Worm (Caenorhabditis elegans) whole organism, L2 larva: ENCODE measurements around the gene Y45G5AL.1.
A peak's percentile ranks its signal among the peaks of the same experiment; 100 is the strongest.

Experiments
- C34F6.9 ChIP-seq: fragments of 150-350 bp; optimal IDR thresholded peaks from 2 replicates; lab custom pipeline; 2014; ENCODE audit warnings: missing biosample characterization, missing genetic modification characterization
- F13H6.1 ChIP-seq: sonication (generic microtip); optimal IDR thresholded peaks from 2 replicates; lab custom pipeline; 2016; ENCODE audit warnings: missing genetic modification characterization, missing compliant biosample characterization
- R02D3.7 ChIP-seq: fragments of 150-350 bp; optimal IDR thresholded peaks from 2 replicates; lab custom pipeline; 2014; ENCODE audit warnings: missing biosample characterization, missing genetic modification characterization
- Y55F3AM.14 ChIP-seq: fragments of 200-800 bp; sonication (Bioruptor generic); optimal IDR thresholded peaks from 2 replicates; lab custom pipeline; 2018; ENCODE audit warnings: mild to moderate bottlenecking, missing genetic modification characterization, missing compliant biosample characterization
- ZK546.5 ChIP-seq: sonication (generic microtip); optimal IDR thresholded peaks from 2 replicates; lab custom pipeline; 2017; ENCODE audit warnings: missing biosample characterization, missing genetic modification characterization
- alr-1 ChIP-seq: fragments of 150-350 bp; optimal IDR thresholded peaks from 2 replicates; lab custom pipeline; 2014; ENCODE audit warnings: missing biosample characterization, missing genetic modification characterization
- ama-1 ChIP-seq: fragments of 150-350 bp; optimal IDR thresholded peaks from 2 replicates; lab custom pipeline; 2018; ENCODE audit warnings: inconsistent platforms
- blmp-1 ChIP-seq: sonication (generic microtip); optimal IDR thresholded peaks from 2 replicates; lab custom pipeline; 2017; ENCODE audit warnings: missing genetic modification characterization, mild to moderate bottlenecking, missing compliant biosample characterization, antibody characterized with exemption, moderate library complexity; ENCODE audit not compliant: insufficient read depth
- ceh-16 ChIP-seq: fragments of 150-350 bp; optimal IDR thresholded peaks from 2 replicates; lab custom pipeline; 2014; ENCODE audit warnings: missing biosample characterization, missing genetic modification characterization
- ceh-82 ChIP-seq: fragments of 150-350 bp; optimal IDR thresholded peaks from 2 replicates; lab custom pipeline; 2014; ENCODE audit warnings: missing biosample characterization, missing genetic modification characterization
- crh-2 ChIP-seq: sonication (generic microtip); optimal IDR thresholded peaks from 2 replicates; lab custom pipeline; 2017; ENCODE audit warnings: missing biosample characterization, missing genetic modification characterization
- dmd-4 ChIP-seq: sonication (generic microtip); optimal IDR thresholded peaks from 2 replicates; lab custom pipeline; 2017; ENCODE audit warnings: missing biosample characterization, missing genetic modification characterization
- egl-27 ChIP-seq: sonication (generic microtip); optimal IDR thresholded peaks from 3 replicates; lab custom pipeline; 2017; ENCODE audit warnings: missing biosample characterization, missing genetic modification reagents, missing genetic modification characterization
- elt-1 ChIP-seq: fragments of 150-350 bp; optimal IDR thresholded peaks from 2 replicates; lab custom pipeline; 2014; ENCODE audit warnings: missing biosample characterization, missing genetic modification characterization
- elt-3 ChIP-seq: sonication (generic microtip); optimal IDR thresholded peaks from 2 replicates; lab custom pipeline; 2017; ENCODE audit warnings: missing biosample characterization, missing genetic modification characterization
- fos-1 ChIP-seq: fragments of 150-350 bp; optimal IDR thresholded peaks from 2 replicates; lab custom pipeline; 2014; ENCODE audit warnings: missing biosample characterization, missing genetic modification characterization
- gmeb-1 ChIP-seq: fragments of 150-350 bp; optimal IDR thresholded peaks from 2 replicates; lab custom pipeline; 2014; ENCODE audit warnings: missing biosample characterization, missing genetic modification characterization
- lin-11 ChIP-seq: fragments of 150-350 bp; sonication (generic microtip); optimal IDR thresholded peaks from 2 replicates; lab custom pipeline; 2014; ENCODE audit warnings: missing biosample characterization, missing genetic modification characterization, inconsistent platforms, mixed read lengths
- lin-13 ChIP-seq: fragments of 150-350 bp; optimal IDR thresholded peaks from 2 replicates; lab custom pipeline; 2014; ENCODE audit warnings: missing biosample characterization, missing genetic modification reagents, missing genetic modification characterization
- lin-39 ChIP-seq: fragments of 150-350 bp; optimal IDR thresholded peaks from 2 replicates; lab custom pipeline; 2014; ENCODE audit warnings: missing biosample characterization, missing genetic modification reagents, missing genetic modification characterization
- lsy-2 ChIP-seq, 2 experiments: fragments of 150-350 bp in 1 of 2; sonication (generic microtip) in 1 of 2; optimal IDR thresholded peaks; 2 replicates each; lab custom pipeline; 2014 to 2017; ENCODE audit warnings: missing biosample characterization in 2 of 2, missing genetic modification characterization in 2 of 2
- mab-5 ChIP-seq: fragments of 150-350 bp; optimal IDR thresholded peaks from 2 replicates; lab custom pipeline; 2014; ENCODE audit warnings: missing biosample characterization, missing genetic modification characterization
- mbf-1 ChIP-seq: sonication (generic microtip); optimal IDR thresholded peaks from 2 replicates; lab custom pipeline; 2017; ENCODE audit warnings: missing biosample characterization, missing genetic modification characterization
- mdl-1 ChIP-seq, 2 experiments: fragments of 150-350 bp in 1 of 2; sonication (generic microtip) in 1 of 2; optimal IDR thresholded peaks; 2 replicates each; lab custom pipeline; 2017; ENCODE audit warnings: missing biosample characterization in 2 of 2, missing genetic modification characterization in 2 of 2
- nhr-10 ChIP-seq: sonication (generic microtip); optimal IDR thresholded peaks from 2 replicates; lab custom pipeline; 2017; ENCODE audit warnings: missing biosample characterization, missing genetic modification characterization
- nhr-11 ChIP-seq: fragments of 150-350 bp; optimal IDR thresholded peaks from 2 replicates; lab custom pipeline; 2014; ENCODE audit warnings: missing biosample characterization, missing genetic modification characterization
- nhr-12 ChIP-seq: fragments of 150-350 bp; optimal IDR thresholded peaks from 2 replicates; lab custom pipeline; 2014; ENCODE audit warnings: missing biosample characterization, missing genetic modification characterization
- nhr-129 ChIP-seq: fragments of 150-350 bp; optimal IDR thresholded peaks from 2 replicates; lab custom pipeline; 2014; ENCODE audit warnings: missing biosample characterization, missing genetic modification characterization
- nhr-21 ChIP-seq: fragments of 150-350 bp; optimal IDR thresholded peaks from 2 replicates; lab custom pipeline; 2014; ENCODE audit warnings: missing biosample characterization, missing genetic modification characterization
- nhr-237 ChIP-seq: fragments of 150-350 bp; optimal IDR thresholded peaks from 2 replicates; lab custom pipeline; 2014; ENCODE audit warnings: missing biosample characterization, missing genetic modification characterization
- nhr-25 ChIP-seq: fragments of 150-350 bp; sonication (generic microtip); optimal IDR thresholded peaks from 3 replicates; lab custom pipeline; 2014; ENCODE audit warnings: missing biosample characterization, missing genetic modification characterization
- nhr-6 ChIP-seq: fragments of 150-350 bp; optimal IDR thresholded peaks from 2 replicates; lab custom pipeline; 2014; ENCODE audit warnings: missing biosample characterization, missing genetic modification characterization
- nhr-77 ChIP-seq: fragments of 150-350 bp; optimal IDR thresholded peaks from 2 replicates; lab custom pipeline; 2014; ENCODE audit warnings: missing biosample characterization, missing genetic modification characterization
- peb-1 ChIP-seq: fragments of 150-350 bp; optimal IDR thresholded peaks from 2 replicates; lab custom pipeline; 2014; ENCODE audit warnings: missing biosample characterization, missing genetic modification characterization
- sem-4 ChIP-seq: fragments of 150-350 bp; optimal IDR thresholded peaks from 2 replicates; lab custom pipeline; 2014; ENCODE audit warnings: missing biosample characterization, missing genetic modification reagents, missing genetic modification characterization
- skn-1 ChIP-seq: sonication (generic microtip); optimal IDR thresholded peaks from 2 replicates; lab custom pipeline; 2017; ENCODE audit warnings: missing biosample characterization, missing genetic modification characterization
- sma-3 ChIP-seq: sonication (generic microtip); optimal IDR thresholded peaks from 2 replicates; lab custom pipeline; 2016; ENCODE audit warnings: missing genetic modification reagents, missing genetic modification characterization, missing compliant biosample characterization
- sma-9 ChIP-seq, 2 experiments: fragments of 150-350 bp in 1 of 2; sonication (generic microtip) in 1 of 2; optimal IDR thresholded peaks; 2 replicates each; lab custom pipeline; 2014 to 2016; ENCODE audit warnings: missing genetic modification characterization in 2 of 2, mild to moderate bottlenecking in 1 of 2, missing biosample characterization in 1 of 2, missing compliant biosample characterization in 1 of 2, missing genetic modification reagents in 1 of 2, moderate library complexity in 1 of 2
- snpc-4 ChIP-seq: fragments of 150-350 bp; optimal IDR thresholded peaks from 2 replicates; lab custom pipeline; 2014; ENCODE audit warnings: missing biosample characterization, missing genetic modification characterization
- unc-55 ChIP-seq: fragments of 150-350 bp; sonication (generic microtip); optimal IDR thresholded peaks from 3 replicates; lab custom pipeline; 2014; ENCODE audit warnings: missing biosample characterization, missing genetic modification reagents, missing genetic modification characterization
- unc-62 ChIP-seq: fragments of 150-350 bp; optimal IDR thresholded peaks from 2 replicates; lab custom pipeline; 2014; ENCODE audit warnings: missing biosample characterization, missing genetic modification reagents, missing genetic modification characterization
- zag-1 ChIP-seq: fragments of 150-350 bp; optimal IDR thresholded peaks from 2 replicates; lab custom pipeline; 2014; ENCODE audit warnings: missing biosample characterization, missing genetic modification characterization
- ztf-1 ChIP-seq: fragments of 200-800 bp; sonication (Bioruptor generic); conservative IDR thresholded peaks from 2 replicates; pipeline ENCODE4 v1.3.6; 2022; ENCODE audit warnings: missing genetic modification characterization, missing compliant biosample characterization
- ztf-4 ChIP-seq: fragments of 150-350 bp; optimal IDR thresholded peaks from 2 replicates; lab custom pipeline; 2014; ENCODE audit warnings: missing biosample characterization, missing genetic modification characterization

Y45G5AL.1 gene

DNA sequence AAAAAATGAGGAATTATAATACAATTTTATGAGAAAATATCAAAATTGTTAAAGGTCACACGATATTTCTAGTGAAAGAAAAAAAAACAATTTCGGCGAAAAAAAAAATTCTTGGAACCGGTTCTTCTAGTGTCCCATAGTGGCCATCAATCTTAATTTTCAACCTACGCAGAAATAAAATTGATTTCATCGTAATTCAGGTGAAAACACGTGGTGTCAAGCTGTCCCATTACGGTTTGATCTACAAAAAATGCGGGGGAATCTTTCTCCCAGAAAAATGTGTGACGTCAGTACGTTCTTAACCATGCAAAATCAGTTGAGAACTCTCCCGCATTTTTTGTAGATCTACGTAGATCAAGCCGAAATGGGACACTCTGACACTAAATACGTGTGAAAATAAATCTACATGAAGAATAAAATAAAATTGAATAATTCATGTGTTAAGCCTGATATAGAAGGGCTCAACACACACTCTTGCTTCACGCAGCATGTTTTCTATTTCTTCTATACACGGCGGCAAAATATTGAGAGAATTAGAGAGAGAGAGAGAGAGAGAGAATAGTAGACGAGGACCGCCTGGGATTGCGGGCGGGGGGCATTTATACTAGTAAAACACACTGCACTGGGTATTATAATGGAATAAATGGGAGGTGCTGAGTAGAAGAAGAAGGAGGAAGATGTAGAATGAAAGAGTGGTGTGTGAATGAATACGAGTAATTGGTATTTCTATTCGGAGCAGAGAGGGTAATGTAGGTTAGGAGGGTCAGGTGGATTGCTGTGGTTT is 48.6 kb downstream of the Y45G5AL.1 start:
- TF ChIP-seq nhr-129 (tag; lab: Kevin White, UChicago) (peak; percentile 19), elt-3 (tag; lab: Kevin White, UChicago) (no peak), R02D3.7 (no peak), ztf-4 (tag; lab: Kevin White, UChicago) (no peak), egl-27 (tag; lab: Kevin White, UChicago) (no peak), unc-62 (no peak), nhr-237 (no peak), lin-13 (GFP tag; lab: Kevin White, UChicago) (no peak), skn-1 (tag; lab: Kevin White, UChicago) (no peak), fos-1 (tag; lab: Kevin White, UChicago) (no peak), gmeb-1 (tag; lab: Kevin White, UChicago) (peak; percentile 6), elt-1 (tag; lab: Kevin White, UChicago) (no peak), peb-1 (tag; lab: Kevin White, UChicago) (no peak), nhr-6 (tag; lab: Kevin White, UChicago) (no peak), dmd-4 (no peak), nhr-11 (tag; lab: Kevin White, UChicago) (no peak), ceh-82 (tag; lab: Kevin White, UChicago) (no peak), sem-4 (tag; lab: Kevin White, UChicago) (no peak), nhr-25 (peak; percentile 5), Y55F3AM.14 (GFP tag; lab: Kevin White, UChicago) (no peak), mab-5 (no peak), F13H6.1 (tag; lab: Kevin White, UChicago) (no peak), C34F6.9 (tag; lab: Kevin White, UChicago) (no peak), unc-55 (GFP tag; lab: Kevin White, UChicago) (peak; percentile 17), mdl-1 (tag; optimal IDR thresholded peaks at IDR 0.05; lab: Kevin White, UChicago) (no peak), ztf-1 (GFP tag; lab: Robert Waterston, UW) (no peak), lsy-2 (tag; optimal IDR thresholded peaks at IDR 0.05; lab: Kevin White, UChicago) (no peak), ZK546.5 (no peak), blmp-1 (tag; lab: Kevin White, UChicago) (no peak), crh-2 (tag; lab: Kevin White, UChicago) (no peak), nhr-77 (tag; lab: Kevin White, UChicago) (no peak), sma-3 (GFP tag; lab: Kevin White, UChicago) (no peak)

DNA sequence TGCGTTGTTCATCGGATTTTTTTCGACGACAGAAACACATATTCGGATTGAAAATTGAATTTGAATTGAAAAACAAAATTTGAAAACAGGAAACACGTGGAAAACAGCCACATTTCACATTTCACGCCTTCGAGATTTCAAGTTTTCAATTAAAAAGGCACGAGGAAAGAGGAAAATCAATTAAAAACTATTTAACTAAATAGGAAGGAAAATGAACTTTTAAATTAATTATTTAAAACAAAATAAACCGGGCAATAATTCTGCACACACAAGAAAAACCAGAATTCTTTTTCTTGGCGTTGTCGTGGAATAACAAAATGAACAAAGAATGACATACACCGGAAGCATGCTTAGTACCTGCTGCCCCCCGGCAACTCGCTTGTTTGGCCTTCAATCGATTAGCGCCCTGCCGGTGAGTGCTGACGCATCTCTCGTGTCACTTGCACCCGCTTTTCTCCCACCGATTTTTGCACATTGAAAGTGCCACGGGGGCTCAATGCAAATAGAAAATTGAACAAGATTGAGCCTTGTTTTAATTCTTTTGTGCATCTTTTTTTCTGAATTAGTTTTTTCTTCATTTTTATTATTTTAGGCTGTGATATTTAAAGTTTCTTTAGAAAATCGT is 50.4 kb downstream of the Y45G5AL.1 start, which contains the start of gene Y45G5AM.9:
TSS of gene Y45G5AM.9 (minus strand) at position 51 of the 625 bp plus-strand sequence.
- TF ChIP-seq nhr-77 (tag; lab: Kevin White, UChicago) (no peak), mdl-1 (tag; optimal IDR thresholded peaks at IDR 0.05; lab: Kevin White, UChicago) (peak in 1 of 2 experiments; percentile 32), nhr-11 (tag; lab: Kevin White, UChicago) (no peak), peb-1 (tag; lab: Kevin White, UChicago) (no peak), nhr-237 (no peak), ama-1 (lab: Kevin White, UChicago) (no peak), ztf-1 (GFP tag; lab: Robert Waterston, UW) (no peak), Y55F3AM.14 (GFP tag; lab: Kevin White, UChicago) (no peak), sma-3 (GFP tag; lab: Kevin White, UChicago) (peak; percentile 64), crh-2 (tag; lab: Kevin White, UChicago) (peak; percentile 82), mbf-1 (tag; lab: Kevin White, UChicago) (no peak), mab-5 (peak; percentile 68), nhr-10 (tag; lab: Kevin White, UChicago) (no peak), nhr-21 (tag; lab: Kevin White, UChicago) (peak; percentile 62), lin-13 (GFP tag; lab: Kevin White, UChicago) (peak; percentile 84), nhr-12 (tag; lab: Kevin White, UChicago) (no peak), dmd-4 (no peak), F13H6.1 (tag; lab: Kevin White, UChicago) (peak; percentile 85), gmeb-1 (tag; lab: Kevin White, UChicago) (peak; percentile 76), ztf-4 (tag; lab: Kevin White, UChicago) (peak; percentile 29), lin-39 (no peak), elt-1 (tag; lab: Kevin White, UChicago) (no peak), ceh-16 (tag; lab: Kevin White, UChicago) (no peak), ZK546.5 (no peak), unc-55 (GFP tag; lab: Kevin White, UChicago) (peak; percentile 89), lin-11 (tag; lab: Kevin White, UChicago) (peak; percentile 59), nhr-25 (peak; percentile 84), sma-9 (GFP tag; optimal IDR thresholded peaks at IDR 0.05; lab: Kevin White, UChicago) (no peak), sma-9 (tag; optimal IDR thresholded peaks at IDR 0.05; lab: Kevin White, UChicago) (no peak), alr-1 (tag; lab: Kevin White, UChicago) (no peak), unc-62 (no peak), nhr-129 (tag; lab: Kevin White, UChicago) (peak; percentile 79), snpc-4 (peak; percentile 72), nhr-6 (tag; lab: Kevin White, UChicago) (no peak), ceh-82 (tag; lab: Kevin White, UChicago) (no peak), elt-3 (tag; lab: Kevin White, UChicago) (no peak), sem-4 (tag; lab: Kevin White, UChicago) (peak; percentile 24), blmp-1 (tag; lab: Kevin White, UChicago) (no peak), skn-1 (tag; lab: Kevin White, UChicago) (no peak), C34F6.9 (tag; lab: Kevin White, UChicago) (peak; percentile 84), zag-1 (peak; percentile 4), fos-1 (tag; lab: Kevin White, UChicago) (peak; percentile 54), egl-27 (tag; lab: Kevin White, UChicago) (peak; percentile 42)
